Fruit fly (Drosophila melanogaster): Measurements from ENCODE around the gene CG8086.

Gene CG8086

dm6 chr2L:8292159-8292887 lies 35.0 kb upstream of the CG8086 start (continued):
- TF ChIP-seq Bdp1 (GFP tag; optimal IDR thresholded peaks at IDR 0.05) (peak; percentile 81), CG9817 (tag; optimal IDR thresholded peaks at IDR 0.05) (peak; percentile 97), en (GFP tag; optimal IDR thresholded peaks at IDR 0.05) (peak; percentile 93), C15 (GFP tag; IDR thresholded peaks at IDR 0.05) (peak; percentile 93), pho (GFP tag; optimal IDR thresholded peaks at IDR 0.05) (peak; percentile 90), Dek (tag; optimal IDR thresholded peaks at IDR 0.05) (peak; percentile 95), CG4707 (GFP tag; optimal IDR thresholded peaks at IDR 0.05) (peak; percentile 86), CG2875 (GFP tag; optimal IDR thresholded peaks at IDR 0.05) (peak; percentile 94), cato (GFP tag; optimal IDR thresholded peaks at IDR 0.05; ENCODE audit: borderline replicate concordance) (peak; percentile 81), CG16813 (GFP tag; IDR thresholded peaks at IDR 0.05; ENCODE audit: partially characterized antibody) (no peak), E2f2 (GFP tag; IDR thresholded peaks at IDR 0.05) (peak; percentile 83), Hr3 (GFP tag; optimal IDR thresholded peaks at IDR 0.05) (peak; percentile 93), CG14050 (GFP tag; IDR thresholded peaks at IDR 0.05) (peak; percentile 94), Nf-YC (tag; optimal IDR thresholded peaks at IDR 0.05) (peak; percentile 87), ab (GFP tag; optimal IDR thresholded peaks at IDR 0.05) (peak; percentile 68), CG17612 (GFP tag; IDR thresholded peaks at IDR 0.05) (peak; percentile 91), Tbp (GFP tag; optimal IDR thresholded peaks at IDR 0.05) (no peak), NC2β (GFP tag; optimal IDR thresholded peaks at IDR 0.05) (peak; percentile 90), CG15269 (tag; optimal IDR thresholded peaks at IDR 0.05) (peak; percentile 97), esg (GFP tag; conservative IDR thresholded peaks at IDR 0.05) (peak; percentile 96), CG6765 (GFP tag; optimal IDR thresholded peaks at IDR 0.05) (peak; percentile 91), CG6813 (GFP tag; optimal IDR thresholded peaks at IDR 0.05) (peak; percentile 94), dmrt99B (tag; optimal IDR thresholded peaks at IDR 0.05) (peak; percentile 97), scrt (GFP tag; optimal IDR thresholded peaks at IDR 0.05) (peak; percentile 94), ewg (GFP tag; optimal IDR thresholded peaks at IDR 0.05) (peak; percentile 91), tap (tag; optimal IDR thresholded peaks at IDR 0.05) (peak; percentile 97), fu2 (GFP tag; optimal IDR thresholded peaks at IDR 0.05) (peak; percentile 85), CG13624 (GFP tag; optimal IDR thresholded peaks at IDR 0.05) (peak; percentile 94), B-H1 (GFP tag; IDR thresholded peaks at IDR 0.05) (peak; percentile 95), bbx (GFP tag; IDR thresholded peaks at IDR 0.05; ENCODE audit: partially characterized antibody) (no peak), Jarid2 (GFP tag; optimal IDR thresholded peaks at IDR 0.05) (peak; percentile 70), lola (GFP tag; optimal IDR thresholded peaks at IDR 0.05) (peak in 1 of 3 experiments; percentile 92), CG9437 (GFP tag; optimal IDR thresholded peaks at IDR 0.05) (peak; percentile 89), CG9932 (GFP tag; IDR thresholded peaks at IDR 0.05) (peak; percentile 97), Oaz (GFP tag; IDR thresholded peaks at IDR 0.05) (peak; percentile 90), gfzf (GFP tag; optimal IDR thresholded peaks at IDR 0.05) (peak; percentile 5), Vsx1 (GFP tag; optimal IDR thresholded peaks at IDR 0.05) (peak; percentile 89), pzg (GFP tag; optimal IDR thresholded peaks at IDR 0.05) (peak; percentile 17), CG3407 (GFP tag; optimal IDR thresholded peaks at IDR 0.05) (peak; percentile 90), Max (GFP tag; optimal IDR thresholded peaks at IDR 0.05) (peak; percentile 95), tx (GFP tag; optimal IDR thresholded peaks at IDR 0.05) (peak; percentile 91), grau (tag; optimal IDR thresholded peaks at IDR 0.05) (peak; percentile 95), Bgb (GFP tag; IDR thresholded peaks at IDR 0.05; ENCODE audit: partially characterized antibody) (no peak), CG14441 (GFP tag; IDR thresholded peaks at IDR 0.05) (peak; percentile 96), schlank (tag; optimal IDR thresholded peaks at IDR 0.05) (peak; percentile 90), CG4854 (GFP tag; optimal IDR thresholded peaks at IDR 0.05) (peak; percentile 93), CG7372 (GFP tag; IDR thresholded peaks at IDR 0.05) (peak; percentile 95), CG4820 (GFP tag; optimal IDR thresholded peaks at IDR 0.05) (peak; percentile 93), pfk (GFP tag; optimal IDR thresholded peaks at IDR 0.05) (peak; percentile 43)

Measured in whole organism, embryonic.